Fruit fly (Drosophila melanogaster) whole organism, adult: Measurements from ENCODE around the gene CG11889.

ENCODE experiments used
- CG11617 ChIP-seq: fragments of 200-800 bp; sonication (Bioruptor generic); optimal IDR thresholded peaks from 2 replicates; lab custom pipeline; 2017; ENCODE audit warnings: mild to moderate bottlenecking, missing biosample characterization, missing genetic modification reagents, missing genetic modification characterization
- CG12768 ChIP-seq: fragments of 200-800 bp; sonication (Bioruptor generic); optimal IDR thresholded peaks from 2 replicates; lab custom pipeline; 2017; ENCODE audit warnings: missing biosample characterization, missing genetic modification characterization, mild to moderate bottlenecking, moderate library complexity, missing genetic modification reagents
- CG14711 ChIP-seq: fragments of 200-800 bp; sonication (Bioruptor generic); optimal IDR thresholded peaks from 2 replicates; lab custom pipeline; 2018; ENCODE audit warnings: missing biosample characterization, mild to moderate bottlenecking, missing genetic modification characterization, moderate library complexity
- CG1620 ChIP-seq: fragments of 200-800 bp; sonication (Bioruptor generic); optimal IDR thresholded peaks from 2 replicates; lab custom pipeline; 2016; ENCODE audit warnings: missing biosample characterization, missing genetic modification characterization
- CG33017 ChIP-seq: fragments of 200-800 bp; sonication (Bioruptor generic); optimal IDR thresholded peaks from 2 replicates; lab custom pipeline; 2018; ENCODE audit warnings: missing biosample characterization, mild to moderate bottlenecking, missing genetic modification characterization, moderate library complexity
- CG5204 ChIP-seq: fragments of 200-800 bp; sonication (Bioruptor generic); optimal IDR thresholded peaks from 2 replicates; lab custom pipeline; 2016; ENCODE audit warnings: missing biosample characterization, missing genetic modification characterization
- CG7045 ChIP-seq: fragments of 200-800 bp; sonication (Bioruptor generic); optimal IDR thresholded peaks from 2 replicates; lab custom pipeline; 2017; ENCODE audit warnings: missing biosample characterization, mild to moderate bottlenecking, missing genetic modification characterization
- CG7101 ChIP-seq: fragments of 200-800 bp; sonication (Bioruptor generic); optimal IDR thresholded peaks from 2 replicates; lab custom pipeline; 2018; ENCODE audit warnings: missing biosample characterization, mild to moderate bottlenecking, missing genetic modification characterization, moderate library complexity
- Clk ChIP-seq: fragments of 200-800 bp; sonication (Bioruptor generic); optimal IDR thresholded peaks from 2 replicates; lab custom pipeline; 2017; ENCODE audit warnings: missing biosample characterization, missing genetic modification characterization
- Crg-1 ChIP-seq: fragments of 200-800 bp; sonication (Bioruptor generic); optimal IDR thresholded peaks from 2 replicates; lab custom pipeline; 2016; ENCODE audit warnings: missing biosample characterization, missing genetic modification characterization
- Hr96 ChIP-seq: fragments of 200-800 bp; sonication (Bioruptor generic); optimal IDR thresholded peaks from 2 replicates; lab custom pipeline; 2016; ENCODE audit warnings: missing biosample characterization, missing genetic modification characterization
- Mnt ChIP-seq: fragments of 200-800 bp; sonication (Bioruptor generic); optimal IDR thresholded peaks from 2 replicates; lab custom pipeline; 2016; ENCODE audit warnings: missing biosample characterization, mild to moderate bottlenecking, missing genetic modification characterization
- bab1 ChIP-seq: fragments of 200-800 bp; sonication (Bioruptor generic); optimal IDR thresholded peaks from 3 replicates; lab custom pipeline; 2019; ENCODE audit warnings: missing biosample characterization, mild to moderate bottlenecking, missing genetic modification characterization, moderate library complexity
- cic ChIP-seq: fragments of 200-800 bp; sonication (Bioruptor generic); optimal IDR thresholded peaks from 2 replicates; lab custom pipeline; 2017; ENCODE audit warnings: missing biosample characterization, mild to moderate bottlenecking, missing genetic modification characterization, moderate library complexity
- cnc ChIP-seq, 2 experiments: fragments of >200 bp; optimal IDR thresholded peaks; 2 replicates each; lab custom pipeline; 2017
- kay ChIP-seq: fragments of 200-800 bp; sonication (Bioruptor generic); peaks from one replicate; lab custom pipeline; 2016; ENCODE audit warnings: missing biosample characterization, missing genetic modification characterization, borderline replicate concordance
- ovo ChIP-seq: fragments of 200-800 bp; sonication (Bioruptor generic); optimal IDR thresholded peaks from 2 replicates; lab custom pipeline; 2016; ENCODE audit warnings: missing biosample characterization, missing genetic modification characterization
- pad ChIP-seq: fragments of 200-800 bp; sonication (Bioruptor generic); optimal IDR thresholded peaks from 3 replicates; lab custom pipeline; 2017; ENCODE audit warnings: missing biosample characterization, missing genetic modification characterization, mild to moderate bottlenecking, moderate library complexity, missing genetic modification reagents
- tj ChIP-seq: fragments of 200-800 bp; sonication (Bioruptor generic); optimal IDR thresholded peaks from 3 replicates; lab custom pipeline; 2017; ENCODE audit warnings: missing biosample characterization, mild to moderate bottlenecking, missing genetic modification characterization, moderate library complexity
- toe ChIP-seq: fragments of 200-800 bp; sonication (Bioruptor generic); optimal IDR thresholded peaks from 2 replicates; lab custom pipeline; 2016; ENCODE audit warnings: missing biosample characterization, missing genetic modification characterization

The CG11889 gene

DNA sequence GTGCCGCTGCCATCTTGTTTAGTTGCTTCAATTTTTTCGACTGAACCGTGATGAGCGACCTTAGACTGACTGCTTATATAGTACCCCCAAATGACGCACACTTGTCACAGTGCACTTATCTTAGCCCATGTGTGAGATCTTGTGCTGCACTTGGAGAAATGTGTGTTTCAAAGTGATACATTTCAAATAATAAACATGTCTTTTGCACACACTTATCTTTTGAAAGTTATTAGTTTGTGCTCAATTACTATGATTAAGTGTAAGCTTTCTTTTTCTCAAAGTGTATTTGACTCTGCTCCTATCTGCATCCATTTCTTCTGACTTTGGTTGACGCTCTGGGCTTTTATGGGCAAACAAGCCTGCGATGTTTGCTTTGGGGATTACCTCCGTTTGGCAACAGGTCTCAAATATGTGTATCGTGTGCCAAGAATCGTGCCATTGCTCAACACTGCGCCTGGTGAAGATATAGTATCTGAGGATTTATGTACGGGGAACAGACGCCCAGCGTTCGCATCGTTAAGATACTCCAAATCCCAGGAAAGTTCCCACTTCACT lies 9.9 kb downstream of the CG11889 start, which contains the start of gene CG10514:
Gene CG10514, minus strand, starts transcription at position 51 of the 555 bp plus-strand sequence.
- TF ChIP-seq cic (GFP tag; lab: Kevin White, UChicago) = peak; percentile 65
- TF ChIP-seq Mnt (GFP tag; lab: Kevin White, UChicago) = peak; percentile 33
- no peak for TF ChIP-seq tj (GFP tag; lab: Kevin White, UChicago)
- TF ChIP-seq Clk = no peak
- TF ChIP-seq CG14711 (tag; lab: Kevin White, UChicago) = no peak
- TF ChIP-seq kay (GFP tag; lab: Kevin White, UChicago) = peak; percentile 90
- TF ChIP-seq CG11617 (GFP tag; lab: Kevin White, UChicago) = no peak
- no peak for TF ChIP-seq toe (GFP tag; lab: Kevin White, UChicago)
- no peak for TF ChIP-seq CG1620 (GFP tag; lab: Kevin White, UChicago)
- no peak for TF ChIP-seq bab1 (GFP tag; lab: Kevin White, UChicago)
- TF ChIP-seq CG7045 (GFP tag; lab: Kevin White, UChicago) = peak; percentile 50
- TF ChIP-seq CG5204 (GFP tag; lab: Kevin White, UChicago) = no peak
- TF ChIP-seq ovo (GFP tag; lab: Kevin White, UChicago) = peak; percentile 23
- peak; percentile 57 for TF ChIP-seq CG7101 (tag; lab: Kevin White, UChicago)
- TF ChIP-seq Hr96 = no peak
- TF ChIP-seq cnc (optimal IDR thresholded peaks at IDR 0.05; lab: Kevin White, UChicago) = no peak
- TF ChIP-seq Crg-1 = no peak
- TF ChIP-seq pad (GFP tag; lab: Kevin White, UChicago) = no peak
- TF ChIP-seq CG33017 = peak; percentile 45
- peak; percentile 53 for TF ChIP-seq CG12768 (GFP tag; lab: Kevin White, UChicago)

DNA sequence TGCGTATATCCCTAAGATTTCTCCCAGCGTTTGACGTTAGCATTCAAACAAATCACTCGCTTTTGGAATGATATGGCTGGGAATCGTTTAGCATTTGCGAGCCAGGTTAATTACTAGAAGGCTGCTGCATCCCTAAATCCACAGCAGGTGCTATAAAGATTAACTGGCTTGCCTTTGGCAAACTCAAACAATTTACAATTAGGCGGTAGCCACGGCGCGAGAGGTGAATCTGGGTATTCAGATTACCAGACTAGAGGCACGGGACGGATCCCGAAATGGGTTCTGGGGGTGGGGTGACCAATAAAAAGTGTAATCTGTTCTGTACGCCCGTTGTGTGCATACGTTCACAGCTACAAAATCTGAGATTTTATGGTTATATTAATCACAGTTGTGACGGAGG lies 11.2 kb downstream of the CG11889 start, which contains the start of gene CG11892:
Gene CG11892, plus strand, starts transcription at position 384 of the 400 bp plus-strand sequence.
- TF ChIP-seq CG33017 = peak; percentile 89
- TF ChIP-seq cic (GFP tag; lab: Kevin White, UChicago) = peak; percentile 93
- peak; percentile 87 for TF ChIP-seq CG7101 (tag; lab: Kevin White, UChicago)
- TF ChIP-seq Clk = peak; percentile 72
- TF ChIP-seq Mnt (GFP tag; lab: Kevin White, UChicago) = peak; percentile 67
- no peak for TF ChIP-seq toe (GFP tag; lab: Kevin White, UChicago)
- TF ChIP-seq Hr96 = no peak
- no peak for TF ChIP-seq cnc (optimal IDR thresholded peaks at IDR 0.05; lab: Kevin White, UChicago)
- peak; percentile 68 for TF ChIP-seq pad (GFP tag; lab: Kevin White, UChicago)
- TF ChIP-seq tj (GFP tag; lab: Kevin White, UChicago) = peak; percentile 39
- TF ChIP-seq ovo (GFP tag; lab: Kevin White, UChicago) = peak; percentile 30
- TF ChIP-seq CG14711 (tag; lab: Kevin White, UChicago) = peak; percentile 64
- peak; percentile 82 for TF ChIP-seq CG11617 (GFP tag; lab: Kevin White, UChicago)
- peak; percentile 28 for TF ChIP-seq CG5204 (GFP tag; lab: Kevin White, UChicago)
- TF ChIP-seq kay (GFP tag; lab: Kevin White, UChicago) = peak; percentile 93
- TF ChIP-seq CG1620 (GFP tag; lab: Kevin White, UChicago) = no peak
- TF ChIP-seq CG7045 (GFP tag; lab: Kevin White, UChicago) = peak; percentile 93
- TF ChIP-seq CG12768 (GFP tag; lab: Kevin White, UChicago) = peak; percentile 89
- no peak for TF ChIP-seq bab1 (GFP tag; lab: Kevin White, UChicago)
- TF ChIP-seq Crg-1 = peak; percentile 20

DNA sequence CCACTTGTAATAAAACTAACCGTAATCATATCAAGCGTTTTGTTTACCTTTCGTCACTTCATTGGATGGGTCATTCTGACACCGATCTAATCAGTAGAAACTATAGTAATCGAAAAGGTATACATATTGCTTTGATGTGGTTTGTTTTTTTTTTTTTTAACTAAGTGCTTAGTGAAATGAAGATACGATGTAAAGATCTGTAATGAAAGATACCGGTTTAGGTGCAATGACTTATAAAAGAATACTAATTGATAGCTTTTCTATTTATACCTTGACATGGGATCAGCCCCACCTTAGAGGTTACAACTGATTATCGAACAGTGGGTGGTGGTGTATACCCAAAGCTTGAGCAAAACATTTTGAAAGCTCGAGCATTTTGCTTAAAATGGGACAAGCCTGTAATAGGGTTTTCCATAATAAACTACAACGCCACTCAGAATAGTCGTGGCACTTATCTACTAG lies 13.2 kb downstream of the CG11889 start, which contains the start of gene CG31300:
Gene CG31300, plus strand, starts transcription at position 412 of the 462 bp plus-strand sequence.
- TF ChIP-seq cic (GFP tag; lab: Kevin White, UChicago) (peak; percentile 65), CG14711 (tag; lab: Kevin White, UChicago) (peak; percentile 33), CG33017 (no peak), pad (GFP tag; lab: Kevin White, UChicago) (no peak), CG12768 (GFP tag; lab: Kevin White, UChicago) (peak; percentile 3), CG7101 (tag; lab: Kevin White, UChicago) (peak; percentile 14)

DNA sequence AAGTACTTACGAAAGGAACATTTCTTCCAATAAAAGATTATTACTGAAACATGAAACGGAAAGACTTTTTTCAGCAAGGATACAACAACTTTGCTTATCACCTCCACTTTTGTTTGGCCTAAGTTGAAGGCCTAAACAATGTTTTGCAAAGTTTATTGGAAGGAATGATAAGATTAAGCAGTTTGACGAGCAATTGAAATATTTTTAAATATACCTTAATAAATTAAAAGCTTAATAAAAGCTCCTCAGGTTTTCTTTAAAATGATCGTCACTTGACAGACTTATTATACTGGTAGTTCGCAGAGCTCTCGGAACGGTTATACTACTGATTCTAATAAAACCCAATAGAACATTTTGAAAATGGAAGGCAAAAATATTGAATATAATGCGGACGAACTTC lies 15.2 kb downstream of the CG11889 start, which contains the start of gene CG31104:
Gene CG31104, plus strand, starts transcription at position 301 of the 400 bp plus-strand sequence.
- TF ChIP-seq toe (GFP tag; lab: Kevin White, UChicago) = no peak
- peak; percentile 87 for TF ChIP-seq kay (GFP tag; lab: Kevin White, UChicago)

DNA sequence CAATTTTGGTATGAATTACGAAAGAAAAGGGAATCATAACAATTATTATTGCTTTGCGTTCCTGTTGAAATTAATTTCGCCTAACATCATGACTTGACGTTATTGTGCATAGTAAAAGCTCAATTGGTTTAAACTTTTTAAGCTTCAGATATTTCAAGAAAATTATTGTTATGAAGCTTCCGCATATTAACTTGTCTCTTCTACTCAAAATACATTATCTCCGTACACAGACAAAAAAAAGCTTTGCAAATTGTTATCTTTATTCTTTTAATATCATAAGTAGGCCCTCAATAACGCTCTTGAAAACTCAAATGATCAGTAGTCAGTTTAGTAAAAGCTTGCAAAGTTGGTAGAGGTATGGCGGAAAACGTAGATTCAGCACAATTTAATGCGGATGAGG lies 17.1 kb downstream of the CG11889 start, which contains the start of gene CG13658:
Gene CG13658, plus strand, starts transcription at position 347 of the 400 bp plus-strand sequence.
- TF ChIP-seq bab1 (GFP tag; lab: Kevin White, UChicago) = peak; percentile 14
- peak; percentile 59 for TF ChIP-seq cic (GFP tag; lab: Kevin White, UChicago)
- peak; percentile 13 for TF ChIP-seq CG12768 (GFP tag; lab: Kevin White, UChicago)
- TF ChIP-seq cnc (optimal IDR thresholded peaks at IDR 0.05; lab: Kevin White, UChicago) = peak in 1 of 2 experiments; percentile 81
- peak; percentile 90 for TF ChIP-seq kay (GFP tag; lab: Kevin White, UChicago)
- TF ChIP-seq Hr96 = no peak

DNA sequence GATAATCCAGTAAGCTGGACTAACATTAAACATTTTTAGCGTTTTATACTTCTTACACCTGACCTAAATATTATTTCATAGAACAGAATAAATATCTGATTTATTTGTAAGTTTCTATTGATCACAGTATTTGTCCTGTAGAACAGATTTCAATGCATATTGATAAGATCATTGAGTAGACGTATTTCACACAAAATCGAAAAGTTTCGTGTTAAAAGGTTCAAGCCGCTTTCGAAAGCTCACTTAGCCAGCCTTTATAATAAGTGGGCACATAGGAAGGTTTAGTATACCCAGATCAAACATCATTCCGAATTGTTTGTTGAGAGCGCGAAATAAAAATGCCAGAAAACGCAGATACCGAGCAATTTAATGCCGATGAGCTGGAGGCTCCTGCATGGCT lies 19.6 kb downstream of the CG11889 start, which contains the start of gene CG11893:
Gene CG11893, plus strand, starts transcription at position 301 of the 400 bp plus-strand sequence.
- no peak for TF ChIP-seq cic (GFP tag; lab: Kevin White, UChicago)
- TF ChIP-seq CG11617 (GFP tag; lab: Kevin White, UChicago) = no peak
- peak; percentile 37 for TF ChIP-seq kay (GFP tag; lab: Kevin White, UChicago)
- no peak for TF ChIP-seq CG12768 (GFP tag; lab: Kevin White, UChicago)
- no peak for TF ChIP-seq CG7045 (GFP tag; lab: Kevin White, UChicago)
- no peak for TF ChIP-seq Clk
- no peak for TF ChIP-seq CG33017
- TF ChIP-seq ovo (GFP tag; lab: Kevin White, UChicago) = no peak
- no peak for TF ChIP-seq Mnt (GFP tag; lab: Kevin White, UChicago)
